Worm (Caenorhabditis elegans) whole organism, L3 larva: ENCODE results near the gene aex-2.

Source experiments
- R02D3.7 ChIP-seq: fragments of 150-350 bp; optimal IDR thresholded peaks from 2 replicates; lab custom pipeline; 2014; ENCODE audit warnings: missing biosample characterization, missing genetic modification characterization
- ZK546.5 ChIP-seq: sonication (generic microtip); optimal IDR thresholded peaks from 2 replicates; lab custom pipeline; 2017; ENCODE audit warnings: missing biosample characterization, missing genetic modification characterization
- ama-1 ChIP-seq: fragments of 150-350 bp; optimal IDR thresholded peaks from 2 replicates; lab custom pipeline; 2018
- ceh-16 ChIP-seq: sonication (generic microtip); optimal IDR thresholded peaks from 2 replicates; lab custom pipeline; 2017; ENCODE audit warnings: missing biosample characterization, missing genetic modification characterization
- ceh-28 ChIP-seq: fragments of 150-350 bp; optimal IDR thresholded peaks from 2 replicates; lab custom pipeline; 2014; ENCODE audit warnings: missing biosample characterization, missing genetic modification reagents, missing genetic modification characterization
- ceh-82 ChIP-seq: fragments of 150-350 bp; optimal IDR thresholded peaks from 2 replicates; lab custom pipeline; 2014; ENCODE audit warnings: missing biosample characterization, missing genetic modification characterization
- daf-12 ChIP-seq: fragments of 150-350 bp; optimal IDR thresholded peaks from 2 replicates; lab custom pipeline; 2014; ENCODE audit warnings: missing biosample characterization, missing genetic modification reagents, missing genetic modification characterization
- egl-5 ChIP-seq: fragments of 150-350 bp; optimal IDR thresholded peaks from 2 replicates; lab custom pipeline; 2017; ENCODE audit warnings: missing biosample characterization, missing genetic modification reagents, missing genetic modification characterization, inconsistent platforms
- elt-1 ChIP-seq: fragments of 150-350 bp; optimal IDR thresholded peaks from 2 replicates; lab custom pipeline; 2014; ENCODE audit warnings: missing biosample characterization, missing genetic modification characterization
- elt-2 ChIP-seq: sonication (generic microtip); optimal IDR thresholded peaks from 2 replicates; lab custom pipeline; 2016; ENCODE audit warnings: missing genetic modification reagents, mild to moderate bottlenecking, missing genetic modification characterization, missing compliant biosample characterization
- elt-3 ChIP-seq, 3 experiments: fragments of 150-350 bp in 1 of 3; sonication (generic microtip) in 2 of 3; optimal IDR thresholded peaks; 2 replicates in 2 of 3; 4 replicates in 1 of 3; lab custom pipeline; 2014 to 2017; ENCODE audit warnings: missing biosample characterization in 3 of 3, missing genetic modification characterization in 3 of 3
- eor-1 ChIP-seq, 2 experiments: fragments of 150-350 bp; optimal IDR thresholded peaks; 2 replicates each; lab custom pipeline; 2014 to 2018; ENCODE audit warnings: missing biosample characterization in 2 of 2, missing genetic modification characterization in 2 of 2
- fos-1 ChIP-seq: fragments of 150-350 bp; optimal IDR thresholded peaks from 2 replicates; lab custom pipeline; 2014; ENCODE audit warnings: missing biosample characterization, missing genetic modification characterization
- hmg-11 ChIP-seq: sonication (generic microtip); optimal IDR thresholded peaks from 2 replicates; lab custom pipeline; 2016; ENCODE audit warnings: missing genetic modification characterization, missing compliant biosample characterization
- lin-39 ChIP-seq: fragments of 150-350 bp; optimal IDR thresholded peaks from 2 replicates; lab custom pipeline; 2018; ENCODE audit warnings: missing biosample characterization, missing genetic modification reagents, missing genetic modification characterization
- lsy-12 ChIP-seq: sonication (generic microtip); optimal IDR thresholded peaks from 2 replicates; lab custom pipeline; 2016; ENCODE audit warnings: mild to moderate bottlenecking, missing genetic modification characterization, missing compliant biosample characterization
- mdl-1 ChIP-seq: fragments of 150-350 bp; optimal IDR thresholded peaks from 2 replicates; lab custom pipeline; 2014; ENCODE audit warnings: missing biosample characterization, missing genetic modification characterization
- nfya-1 ChIP-seq: sonication (generic microtip); optimal IDR thresholded peaks from 2 replicates; lab custom pipeline; 2017; ENCODE audit warnings: missing genetic modification characterization, mild to moderate bottlenecking, missing compliant biosample characterization, antibody characterized with exemption, moderate library complexity; ENCODE audit not compliant: insufficient read depth
- nhr-11 ChIP-seq: fragments of 150-350 bp; optimal IDR thresholded peaks from 2 replicates; lab custom pipeline; 2014; ENCODE audit warnings: missing biosample characterization, missing genetic modification characterization
- nhr-12 ChIP-seq: fragments of 150-350 bp; optimal IDR thresholded peaks from 2 replicates; lab custom pipeline; 2014; ENCODE audit warnings: missing biosample characterization, missing genetic modification characterization
- nhr-23 ChIP-seq: fragments of 150-350 bp; optimal IDR thresholded peaks from 2 replicates; lab custom pipeline; 2014; ENCODE audit warnings: missing biosample characterization, missing genetic modification reagents, missing genetic modification characterization
- nhr-237 ChIP-seq: fragments of 150-350 bp; optimal IDR thresholded peaks from 2 replicates; lab custom pipeline; 2014; ENCODE audit warnings: missing biosample characterization, missing genetic modification characterization
- nhr-25 ChIP-seq: sonication (generic microtip); optimal IDR thresholded peaks from 2 replicates; lab custom pipeline; 2017; ENCODE audit warnings: missing biosample characterization, missing genetic modification characterization
- nhr-28 ChIP-seq: fragments of 150-350 bp; optimal IDR thresholded peaks from 2 replicates; lab custom pipeline; 2014; ENCODE audit warnings: missing biosample characterization, missing genetic modification characterization
- nhr-43 ChIP-seq: sonication (generic microtip); optimal IDR thresholded peaks from 2 replicates; lab custom pipeline; 2016; ENCODE audit warnings: mild to moderate bottlenecking, missing genetic modification characterization, missing compliant biosample characterization; ENCODE audit not compliant: poor library complexity, severe bottlenecking
- nhr-76 ChIP-seq: fragments of 150-350 bp; sonication (generic microtip); optimal IDR thresholded peaks from 5 replicates; lab custom pipeline; 2014; ENCODE audit warnings: missing biosample characterization, missing genetic modification characterization
- nhr-77 ChIP-seq: fragments of 150-350 bp; optimal IDR thresholded peaks from 2 replicates; lab custom pipeline; 2014; ENCODE audit warnings: missing biosample characterization, missing genetic modification characterization
- pqm-1 ChIP-seq: fragments of 150-350 bp; optimal IDR thresholded peaks from 2 replicates; lab custom pipeline; 2017; ENCODE audit warnings: missing biosample characterization, missing genetic modification characterization, inconsistent platforms
- skn-1 ChIP-seq: fragments of 150-350 bp; optimal IDR thresholded peaks from 2 replicates; lab custom pipeline; 2014; ENCODE audit warnings: missing biosample characterization, missing genetic modification characterization
- snpc-4 ChIP-seq: fragments of 150-350 bp; optimal IDR thresholded peaks from 2 replicates; lab custom pipeline; 2014; ENCODE audit warnings: missing biosample characterization, missing genetic modification characterization
- tbx-2 ChIP-seq: sonication (generic microtip); optimal IDR thresholded peaks from 2 replicates; lab custom pipeline; 2016; ENCODE audit warnings: mild to moderate bottlenecking, missing genetic modification characterization, missing compliant biosample characterization
- unc-39 ChIP-seq: sonication (generic microtip); optimal IDR thresholded peaks from 4 replicates; lab custom pipeline; 2017; ENCODE audit warnings: missing biosample characterization, missing genetic modification characterization
- unc-62 ChIP-seq: fragments of 150-350 bp; sonication (generic microtip); optimal IDR thresholded peaks from 4 replicates; lab custom pipeline; 2014; ENCODE audit warnings: missing biosample characterization, missing genetic modification reagents, missing genetic modification characterization
- ztf-4 ChIP-seq: fragments of 150-350 bp; optimal IDR thresholded peaks from 2 replicates; lab custom pipeline; 2014; ENCODE audit warnings: missing biosample characterization, missing genetic modification characterization

The aex-2 gene

DNA sequence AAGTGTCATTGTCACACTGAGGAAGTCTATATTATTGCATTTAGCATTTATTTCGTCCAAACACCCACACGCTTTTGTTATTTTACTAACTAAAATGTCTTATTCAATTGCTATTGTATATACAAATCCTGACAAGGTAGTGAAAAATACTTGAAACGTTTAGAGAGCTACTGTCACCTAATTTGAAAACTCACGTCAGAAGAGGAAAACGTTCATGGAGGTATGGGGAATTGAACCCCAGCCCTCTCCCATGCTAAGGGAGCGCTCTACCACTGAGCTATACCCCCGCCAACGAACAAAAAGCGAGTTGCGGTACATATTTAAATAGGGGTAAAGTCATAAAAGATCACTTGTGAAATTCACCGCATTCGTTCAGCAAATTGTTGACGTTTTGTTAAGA is 30.3 kb downstream of the aex-2 start:
- TF ChIP-seq nhr-23: no peak
- TF ChIP-seq nhr-25 (tag; lab: Kevin White, UChicago): peak; percentile 4
- TF ChIP-seq snpc-4 (tag; lab: Kevin White, UChicago): no peak
- peak; percentile 27 for TF ChIP-seq elt-2
- no peak for TF ChIP-seq ceh-82
- peak; percentile 4 for TF ChIP-seq lsy-12 (tag; lab: Kevin White, UChicago)
- TF ChIP-seq nhr-43 (tag; lab: Kevin White, UChicago): peak; percentile 59
- no peak for TF ChIP-seq pqm-1 (tag; lab: Kevin White, UChicago)
- peak; percentile 14 for TF ChIP-seq hmg-11 (tag; lab: Kevin White, UChicago)

DNA sequence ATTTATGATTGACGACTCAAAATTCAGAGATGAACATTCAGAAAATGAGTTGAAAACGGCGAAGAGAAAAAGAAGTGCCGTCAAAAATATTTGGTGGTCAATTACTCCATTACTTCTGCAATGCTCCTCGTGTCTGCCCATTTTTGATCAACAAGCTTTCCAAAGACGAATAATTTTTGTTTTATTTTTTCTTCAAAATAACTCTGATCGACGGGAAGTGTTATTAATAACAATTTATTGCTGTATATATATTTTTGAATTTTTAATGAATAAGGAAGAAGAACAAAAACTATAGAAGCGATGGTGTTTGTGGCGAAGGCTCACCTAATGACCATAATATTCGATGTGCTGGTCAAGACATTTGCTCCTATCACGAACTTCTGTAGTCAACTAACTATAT is 32.8 kb downstream of the aex-2 start, which contains the start of gene C11E4.8:
C11E4.8 (plus strand) TSS at position 301 of the 400 bp plus-strand sequence.
- TF ChIP-seq nhr-28 (tag; lab: Kevin White, UChicago): no peak
- TF ChIP-seq nhr-12 (tag; lab: Kevin White, UChicago): no peak
- TF ChIP-seq nhr-77 (tag; lab: Kevin White, UChicago): no peak
- no peak for TF ChIP-seq tbx-2
- TF ChIP-seq nhr-237 (tag; lab: Kevin White, UChicago): no peak
- no peak for TF ChIP-seq nhr-76 (tag; lab: Kevin White, UChicago)
- no peak for TF ChIP-seq snpc-4 (tag; lab: Kevin White, UChicago)
- no peak for TF ChIP-seq lin-39 (tag; lab: Kevin White, UChicago)
- TF ChIP-seq mdl-1 (tag; lab: Kevin White, UChicago): no peak
- no peak for TF ChIP-seq unc-39
- TF ChIP-seq, all 47 proteins: peak for 0

DNA sequence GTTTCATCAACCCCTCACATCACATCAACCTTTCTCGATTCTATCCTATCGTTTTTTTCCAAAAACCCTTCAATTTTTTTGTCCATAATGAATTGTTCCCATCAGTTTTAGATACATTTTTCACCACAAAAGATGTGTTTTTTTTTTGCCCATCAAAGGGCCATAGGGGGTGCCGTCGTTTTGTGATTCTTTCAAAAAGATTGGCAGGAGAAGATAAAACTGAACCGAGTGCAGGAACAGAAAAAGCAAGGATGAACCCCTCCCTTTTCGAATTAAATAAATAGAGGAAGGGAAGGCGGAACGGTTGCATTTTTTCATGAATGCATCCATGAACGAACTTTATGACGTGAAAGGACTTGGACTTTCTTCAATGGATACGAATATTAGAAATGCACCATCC is 36.0 kb downstream of the aex-2 start, which contains the start of gene C11E4.7:
C11E4.7 (plus strand) TSS at position 301 of the 400 bp plus-strand sequence.
- TF ChIP-seq eor-1 (tag; optimal IDR thresholded peaks at IDR 0.05; lab: Kevin White, UChicago): no peak
- no peak for TF ChIP-seq unc-39
- no peak for TF ChIP-seq nfya-1 (tag; lab: Kevin White, UChicago)
- no peak for TF ChIP-seq lsy-12 (tag; lab: Kevin White, UChicago)
- no peak for TF ChIP-seq egl-5
- TF ChIP-seq elt-1: no peak
- no peak for TF ChIP-seq nhr-77 (tag; lab: Kevin White, UChicago)
- no peak for TF ChIP-seq nhr-28 (tag; lab: Kevin White, UChicago)
- no peak for TF ChIP-seq ZK546.5 (tag; lab: Kevin White, UChicago)
- TF ChIP-seq ceh-16 (tag; lab: Kevin White, UChicago): no peak
- TF ChIP-seq skn-1 (tag; lab: Kevin White, UChicago): no peak
- no peak for TF ChIP-seq mdl-1 (tag; lab: Kevin White, UChicago)
- no peak for TF ChIP-seq hmg-11 (tag; lab: Kevin White, UChicago)
- no peak for TF ChIP-seq daf-12
- no peak for TF ChIP-seq R02D3.7 (tag; lab: Kevin White, UChicago)

DNA sequence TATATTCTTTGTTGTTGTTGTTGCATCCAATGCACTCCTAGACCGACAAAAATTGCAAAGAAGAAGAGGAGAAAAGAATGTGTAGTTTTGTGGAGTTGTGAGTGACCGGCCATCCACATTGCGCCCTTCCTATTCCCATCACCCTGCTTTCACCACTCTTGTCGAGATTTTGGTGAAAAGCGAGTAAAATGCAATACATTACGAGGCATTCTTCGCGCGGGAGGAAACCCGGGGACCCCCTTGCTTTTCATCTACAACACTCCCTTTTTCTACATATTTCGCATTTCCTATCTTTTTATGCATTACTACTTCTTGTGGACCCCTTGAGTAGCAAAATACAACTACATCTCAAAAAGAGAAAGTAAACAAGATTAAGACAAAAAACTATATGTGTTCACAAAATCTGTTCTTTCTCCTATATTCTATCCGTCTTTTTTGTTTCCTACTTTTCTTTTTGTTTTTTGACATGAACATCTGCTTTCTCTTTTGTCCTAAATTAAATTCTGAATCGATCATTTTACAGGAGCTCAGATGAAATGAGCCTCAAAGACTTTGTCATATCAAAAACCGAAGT is 42.8 kb downstream of the aex-2 start, which contains the start of gene C11E4.6:
C11E4.6 (plus strand) TSS at position 524 of the 574 bp plus-strand sequence.
- TF ChIP-seq fos-1 (tag; lab: Kevin White, UChicago): no peak
- no peak for TF ChIP-seq nhr-11 (tag; lab: Kevin White, UChicago)
- no peak for TF ChIP-seq ztf-4 (tag; lab: Kevin White, UChicago)
- TF ChIP-seq elt-1: no peak
- no peak for TF ChIP-seq ZK546.5 (tag; lab: Kevin White, UChicago)
- no peak for TF ChIP-seq ceh-82
- TF ChIP-seq nhr-43 (tag; lab: Kevin White, UChicago): no peak
- TF ChIP-seq ama-1 (lab: Kevin White, UChicago): no peak
- TF ChIP-seq pqm-1 (tag; lab: Kevin White, UChicago): no peak
- no peak for TF ChIP-seq nhr-77 (tag; lab: Kevin White, UChicago)
- no peak for TF ChIP-seq ceh-28 (tag; lab: Kevin White, UChicago)
- no peak for TF ChIP-seq nhr-76 (tag; lab: Kevin White, UChicago)
- no peak for TF ChIP-seq nhr-237 (tag; lab: Kevin White, UChicago)
- TF ChIP-seq snpc-4 (tag; lab: Kevin White, UChicago): no peak
- no peak for TF ChIP-seq tbx-2
- TF ChIP-seq nhr-23: no peak
- no peak for TF ChIP-seq elt-3 (tag; optimal IDR thresholded peaks at IDR 0.05; lab: Kevin White, UChicago)
- no peak for TF ChIP-seq unc-62 (GFP tag; lab: Kevin White, UChicago)
